Worm (Caenorhabditis elegans) whole organism, young adult: ENCODE measurements around the gene ppat-1.

Experiments used
- aptf-3 ChIP-seq: fragments of 200-800 bp; sonication (Bioruptor generic); IDR thresholded peaks from 2 replicates; pipeline ENCODE4 v1.3.6; 2022; ENCODE audit warnings: missing genetic modification characterization, missing compliant biosample characterization
- efl-1 ChIP-seq: fragments of 150-350 bp; optimal IDR thresholded peaks from 2 replicates; lab custom pipeline; 2014; ENCODE audit warnings: missing biosample characterization, missing genetic modification reagents, missing genetic modification characterization
- lin-35 ChIP-seq, 3 experiments: fragments of 150-350 bp in 2 of 3; sonication (generic microtip) in 1 of 3; optimal IDR thresholded peaks; 2 replicates each; lab custom pipeline; 2014 to 2018; ENCODE audit warnings: missing biosample characterization in 3 of 3, missing genetic modification characterization in 3 of 3, missing genetic modification reagents in 3 of 3
- unc-62 ChIP-seq: fragments of 150-350 bp; optimal IDR thresholded peaks from 2 replicates; lab custom pipeline; 2014; ENCODE audit warnings: missing biosample characterization, missing genetic modification reagents, missing genetic modification characterization

DNA sequence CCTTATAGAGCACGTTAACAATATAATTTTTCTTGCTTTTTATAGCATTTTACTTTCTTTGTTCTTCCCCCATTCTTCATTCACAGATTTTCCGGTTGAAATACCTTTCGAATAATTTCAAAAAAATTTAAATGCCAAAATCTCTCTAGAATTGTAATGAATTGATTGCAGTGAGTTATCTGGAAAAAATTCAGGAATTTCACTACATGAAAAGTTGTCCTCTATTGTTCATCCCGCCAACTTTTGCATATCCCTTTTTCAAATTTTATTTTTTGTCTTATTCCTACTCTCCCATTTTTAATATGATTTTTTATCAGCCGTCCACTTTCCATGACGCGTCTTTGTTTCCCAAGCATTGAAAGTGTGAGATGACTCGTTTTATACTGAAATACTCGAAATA lies 35.7 kb upstream of the ppat-1 start:
- TF ChIP-seq lin-35 (GFP tag; optimal IDR thresholded peaks at IDR 0.05; lab: Kevin White, UChicago) (no peak), efl-1 (GFP tag; lab: Kevin White, UChicago) (no peak), aptf-3 (GFP tag; lab: Robert Waterston, UW) (no peak), unc-62 (no peak)
